Worm (Caenorhabditis elegans) whole organism, young adult: Measurements from ENCODE around the gene fbxa-215.
"Not testable (repeated sequence)": the region's sequence is repeated elsewhere in the genome, so short reads cannot be mapped to it uniquely, and the experiment has no call there.

Source experiments
- C06A6.2 ChIP-seq: fragments of 200-800 bp; sonication (Bioruptor generic); conservative IDR thresholded peaks from 2 replicates; pipeline ENCODE4 v1.3.6; 2022; ENCODE audit warnings: missing genetic modification characterization, missing compliant biosample characterization
- Y53F4B.3 ChIP-seq: fragments of 200-800 bp; sonication (Bioruptor generic); IDR thresholded peaks from 2 replicates; pipeline ENCODE4 v1.3.6; 2022; ENCODE audit warnings: missing genetic modification reagents, missing genetic modification characterization, missing compliant biosample characterization
- chd-7 ChIP-seq: sonication (generic microtip); optimal IDR thresholded peaks from 2 replicates; lab custom pipeline; 2016; ENCODE audit warnings: mild to moderate bottlenecking, missing genetic modification characterization, moderate library complexity, missing compliant biosample characterization
- dox-1 ChIP-seq: fragments of 200-800 bp; sonication (Bioruptor generic); IDR thresholded peaks from 2 replicates; pipeline ENCODE4 v1.3.6; 2022; ENCODE audit warnings: missing genetic modification reagents, missing genetic modification characterization, missing compliant biosample characterization
- egl-44 ChIP-seq: fragments of 200-800 bp; sonication (Bioruptor generic); IDR thresholded peaks from 2 replicates; pipeline ENCODE4 v1.3.6; 2022; ENCODE audit warnings: missing genetic modification reagents, missing genetic modification characterization, missing compliant biosample characterization
- ets-4 ChIP-seq: fragments of 200-800 bp; sonication (Bioruptor generic); optimal IDR thresholded peaks from 2 replicates; lab custom pipeline; 2018; ENCODE audit warnings: mild to moderate bottlenecking, missing genetic modification characterization, missing compliant biosample characterization
- hlh-26 ChIP-seq: fragments of 200-800 bp; sonication (Bioruptor generic); conservative IDR thresholded peaks from 2 replicates; pipeline ENCODE4 v1.3.6; 2022; ENCODE audit warnings: missing genetic modification reagents, missing genetic modification characterization, missing compliant biosample characterization
- lin-26 ChIP-seq: fragments of 200-800 bp; sonication (Bioruptor generic); IDR thresholded peaks from 2 replicates; pipeline ENCODE4 v1.3.6; 2022; ENCODE audit warnings: missing genetic modification reagents, missing genetic modification characterization, missing compliant biosample characterization
- nfya-1 ChIP-seq: sonication (generic microtip); optimal IDR thresholded peaks from 2 replicates; lab custom pipeline; 2017; ENCODE audit warnings: antibody characterized with exemption, missing compliant biosample characterization, missing genetic modification characterization, borderline replicate concordance; ENCODE audit not compliant: insufficient read depth
- nhr-27 ChIP-seq: fragments of 200-800 bp; sonication (Bioruptor generic); optimal IDR thresholded peaks from 2 replicates; lab custom pipeline; 2018; ENCODE audit warnings: mild to moderate bottlenecking, missing genetic modification characterization, moderate library complexity, missing compliant biosample characterization
- snpc-1.1 ChIP-seq: sonication (generic microtip); optimal IDR thresholded peaks from 2 replicates; lab custom pipeline; 2017; ENCODE audit warnings: missing genetic modification characterization, mild to moderate bottlenecking, missing compliant biosample characterization, antibody characterized with exemption, moderate library complexity, missing genotype, missing genetic modification reagents; ENCODE audit not compliant: insufficient read depth
- snpc-4 ChIP-seq, 5 experiments: fragments of 150-350 bp in 1 of 5; sonication (generic microtip) in 4 of 5; optimal IDR thresholded peaks; 2 replicates each; lab custom pipeline; 2014 to 2018; ENCODE audit warnings: missing genetic modification characterization in 5 of 5, missing biosample characterization in 3 of 5, antibody characterized with exemption in 2 of 5, mild to moderate bottlenecking in 2 of 5, missing compliant biosample characterization in 2 of 5, missing genotype in 2 of 5, moderate library complexity in 2 of 5, missing genetic modification reagents in 1 of 5

DNA sequence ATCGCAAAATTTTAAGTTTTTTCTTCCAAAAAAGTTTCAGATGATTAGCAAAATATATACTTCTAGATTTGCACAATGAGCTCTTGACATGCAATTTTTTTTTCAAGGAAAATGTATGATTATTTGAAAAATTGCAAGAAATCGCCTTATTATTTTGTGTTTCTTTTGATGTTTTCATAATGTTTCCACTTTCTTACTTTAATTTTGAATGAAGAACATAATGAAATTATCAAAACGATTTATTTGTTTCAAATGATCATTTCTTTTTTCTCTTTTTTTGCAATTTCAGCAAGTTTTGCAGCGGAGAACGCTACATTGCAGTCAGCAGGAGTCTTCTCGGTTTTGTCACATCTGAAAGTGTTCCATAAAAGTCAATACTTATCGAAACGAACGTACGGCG lies 14.7 kb downstream of the fbxa-215 start, which contains the start of gene Y45F10C.6:
- TF ChIP-seq Y53F4B.3 (GFP tag; lab: Robert Waterston, UW); lin-26 (GFP tag; lab: Robert Waterston, UW); hlh-26 (GFP tag; lab: Robert Waterston, UW); ets-4 (GFP tag; lab: Kevin White, UChicago); snpc-4 (GFP tag; optimal IDR thresholded peaks at IDR 0.05; lab: Kevin White, UChicago); snpc-4 (tag; optimal IDR thresholded peaks at IDR 0.05; lab: Kevin White, UChicago); dox-1 (GFP tag; lab: Robert Waterston, UW); C06A6.2 (GFP tag; lab: Robert Waterston, UW); snpc-1.1 (tag; lab: Kevin White, UChicago); nhr-27; chd-7; nfya-1; egl-44 (GFP tag; lab: Robert Waterston, UW): not testable (repeated sequence)
